Fruit fly (Drosophila melanogaster): ENCODE measurements around the gene nullo.

Gene nullo

DNA sequence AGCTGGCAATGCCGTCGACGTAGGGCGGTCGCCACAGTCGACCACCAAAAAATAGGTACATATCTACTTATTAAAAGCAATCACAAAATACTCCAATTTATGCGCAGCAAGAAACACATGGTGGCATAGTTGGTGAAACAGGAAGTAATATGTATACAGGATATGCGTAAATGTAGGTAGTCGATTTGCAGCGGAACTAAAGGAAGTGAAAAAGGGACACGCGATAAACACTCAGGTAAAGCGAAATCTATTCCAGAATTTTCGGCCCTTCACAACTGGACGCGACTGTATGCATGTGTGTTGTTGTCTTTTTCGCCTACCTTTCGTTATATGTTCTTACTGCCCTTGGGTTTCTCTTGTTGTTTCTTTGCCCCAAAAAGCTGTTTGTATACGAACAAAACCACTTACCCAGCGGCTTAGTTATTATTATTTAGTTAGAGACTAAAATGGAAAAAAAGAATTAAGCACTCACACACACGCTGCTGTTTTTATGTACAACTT is 47.3 kb downstream of the nullo start (continued):
- peak; percentile 9 for TF ChIP-seq stwl (tag; optimal IDR thresholded peaks at IDR 0.05)
- peak; percentile 80 for TF ChIP-seq CG15696 (tag; optimal IDR thresholded peaks at IDR 0.05)
- TF ChIP-seq Neu2 (GFP tag; optimal IDR thresholded peaks at IDR 0.05; ENCODE audit: borderline replicate concordance): no peak
- TF ChIP-seq CG18764 (GFP tag; optimal IDR thresholded peaks at IDR 0.05): peak; percentile 49
- TF ChIP-seq CG12942 (GFP tag; optimal IDR thresholded peaks at IDR 0.05): peak; percentile 55
- no peak for TF ChIP-seq Kr (GFP tag; optimal IDR thresholded peaks at IDR 0.05)
- peak; percentile 65 for TF ChIP-seq CG1792 (GFP tag; optimal IDR thresholded peaks at IDR 0.05)
- peak; percentile 91 for TF ChIP-seq CG7839 (tag; optimal IDR thresholded peaks at IDR 0.05)
- TF ChIP-seq CG1024 (GFP tag; IDR thresholded peaks at IDR 0.05): no peak
- TF ChIP-seq Lhr (GFP tag; optimal IDR thresholded peaks at IDR 0.05): peak; percentile 41
- TF ChIP-seq pan (optimal IDR thresholded peaks at IDR 0.05): no peak
- peak in 1 of 2 experiments; percentile 76 for TF ChIP-seq pan (GFP tag; optimal IDR thresholded peaks at IDR 0.05 in 1 of 2, IDR thresholded peaks at IDR 0.05 in 1 of 2)
- peak; percentile 57; the same call in 1 of the 2 replicates for TF ChIP-seq aop (GFP tag; IDR thresholded peaks at IDR 0.05)
- TF ChIP-seq Awh (GFP tag; IDR thresholded peaks at IDR 0.05): peak; percentile 50; the same call in 1 of the 2 replicates
- TF ChIP-seq CG14860 (GFP tag; IDR thresholded peaks at IDR 0.05; ENCODE audit: partially characterized antibody): no peak
- peak; percentile 71 for TF ChIP-seq ems (GFP tag; optimal IDR thresholded peaks at IDR 0.05)
- TF ChIP-seq CG31441 (GFP tag; IDR thresholded peaks at IDR 0.05): peak; percentile 83
- peak; percentile 94 for TF ChIP-seq CG18599 (GFP tag; optimal IDR thresholded peaks at IDR 0.05)
- TF ChIP-seq Hmx (GFP tag; optimal IDR thresholded peaks at IDR 0.05): peak; percentile 31
- TF ChIP-seq HLH54F (GFP tag; optimal IDR thresholded peaks at IDR 0.05): peak; percentile 75
- peak; percentile 2 for TF ChIP-seq tup (GFP tag; optimal IDR thresholded peaks at IDR 0.05)
- peak; percentile 85 for TF ChIP-seq CG7556 (GFP tag; optimal IDR thresholded peaks at IDR 0.05)
- TF ChIP-seq CG32767 (GFP tag; IDR thresholded peaks at IDR 0.05): peak; percentile 72
- peak; percentile 26 for TF ChIP-seq HmgD (GFP tag; optimal IDR thresholded peaks at IDR 0.05)
- peak; percentile 81 for TF ChIP-seq D19A (tag; optimal IDR thresholded peaks at IDR 0.05)
- TF ChIP-seq CG6813 (GFP tag; optimal IDR thresholded peaks at IDR 0.05): peak; percentile 88
- peak; percentile 48 for TF ChIP-seq CG7928 (GFP tag; optimal IDR thresholded peaks at IDR 0.05)
- TF ChIP-seq Nf-YC (tag; optimal IDR thresholded peaks at IDR 0.05): peak; percentile 72
- peak; percentile 61 for TF ChIP-seq tio (GFP tag; optimal IDR thresholded peaks at IDR 0.05)
- peak; percentile 70 for TF ChIP-seq her (GFP tag; optimal IDR thresholded peaks at IDR 0.05)
- peak; percentile 91 for TF ChIP-seq row (GFP tag; IDR thresholded peaks at IDR 0.05)
- TF ChIP-seq stc (GFP tag; IDR thresholded peaks at IDR 0.05): peak; percentile 61
- no peak for TF ChIP-seq lbe (GFP tag; optimal IDR thresholded peaks at IDR 0.05)
- peak; percentile 27; the same call in 1 of the 2 replicates for TF ChIP-seq ro (GFP tag; IDR thresholded peaks at IDR 0.05)
- peak; percentile 8 for TF ChIP-seq yki (optimal IDR thresholded peaks at IDR 0.05)
- TF ChIP-seq pum (GFP tag; optimal IDR thresholded peaks at IDR 0.05): peak; percentile 51
- TF ChIP-seq CG9215 (GFP tag; IDR thresholded peaks at IDR 0.05): peak; percentile 88
- peak; percentile 30; the same call in 1 of the 2 replicates for TF ChIP-seq rib (GFP tag; IDR thresholded peaks at IDR 0.05)
- TF ChIP-seq CG4424 (GFP tag; optimal IDR thresholded peaks at IDR 0.05): peak; percentile 53
- peak; percentile 84 for TF ChIP-seq lilli (GFP tag; optimal IDR thresholded peaks at IDR 0.05)
- peak; percentile 70 for TF ChIP-seq ind (GFP tag; optimal IDR thresholded peaks at IDR 0.05)
- TF ChIP-seq Myb (GFP tag; optimal IDR thresholded peaks at IDR 0.05): peak; percentile 66
- TF ChIP-seq zf30C (GFP tag; optimal IDR thresholded peaks at IDR 0.05): no peak
- peak; percentile 62 for TF ChIP-seq E2f1 (GFP tag; IDR thresholded peaks at IDR 0.05)
- no peak; the same call in 2 of the 3 replicates for TF ChIP-seq CG3726 (GFP tag; IDR thresholded peaks at IDR 0.05)
- no peak for TF ChIP-seq BEAF-32 (GFP tag; optimal IDR thresholded peaks at IDR 0.05)
- TF ChIP-seq CG7745 (tag; optimal IDR thresholded peaks at IDR 0.05): no peak
- TF ChIP-seq Fer3 (tag; optimal IDR thresholded peaks at IDR 0.05): peak; percentile 82
- peak; percentile 84 for TF ChIP-seq CG10543 (GFP tag; optimal IDR thresholded peaks at IDR 0.05)
- TF ChIP-seq Xbp1 (GFP tag; optimal IDR thresholded peaks at IDR 0.05): peak; percentile 74
- no peak for TF ChIP-seq HLHmδ (GFP tag; optimal IDR thresholded peaks at IDR 0.05)
